Worm (Caenorhabditis elegans): ENCODE results near the gene T19C3.4.
A peak's percentile ranks its signal among the peaks of the same experiment; 100 is the strongest.
"Not testable (repeated sequence)": the region's sequence is repeated elsewhere in the genome, so short reads cannot be mapped to it uniquely, and the experiment has no call there.

DNA sequence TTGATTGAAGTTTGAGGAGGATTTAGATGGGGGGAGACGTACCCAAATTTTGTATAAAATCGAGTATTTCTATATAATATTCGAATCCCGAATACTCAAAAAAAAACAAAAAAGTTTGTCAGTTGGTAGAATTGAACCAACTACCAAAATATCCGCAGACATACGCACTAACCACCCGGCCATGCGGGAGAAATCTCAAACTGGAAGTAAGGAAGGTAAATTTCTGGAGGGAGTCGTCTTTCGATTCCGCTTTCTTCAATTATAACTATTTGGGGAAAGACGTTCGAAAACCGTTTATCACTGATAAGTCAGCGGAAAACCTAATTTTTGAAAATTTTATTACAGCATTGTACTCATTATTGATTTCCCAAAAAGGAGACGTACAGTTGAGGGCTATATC, 8.9 kb upstream of the T19C3.4 start:
- peak; percentile 73 for TF ChIP-seq flt-1 (GFP tag; IDR thresholded peaks at IDR 0.05)
- TF ChIP-seq klf-2 (GFP tag; conservative IDR thresholded peaks at IDR 0.05), result peak; percentile 51; the same call in 1 of the 2 replicates
- peak; percentile 54; the same call in 1 of the 2 replicates for TF ChIP-seq ztf-23 (GFP tag; IDR thresholded peaks at IDR 0.05)
- not testable (repeated sequence) for TF ChIP-seq T22C8.4 (GFP tag; IDR thresholded peaks at IDR 0.05); cog-1 (tag; optimal IDR thresholded peaks at IDR 0.05); ztf-29 (GFP tag; IDR thresholded peaks at IDR 0.05)
- peak; percentile 10; the same call in 1 of the 2 replicates for TF ChIP-seq tab-1 (GFP tag; IDR thresholded peaks at IDR 0.05)

All from whole organism, midembryonic.